Worm (Caenorhabditis elegans): ENCODE measurements around the gene R13H4.7.

Gene R13H4.7

DNA sequence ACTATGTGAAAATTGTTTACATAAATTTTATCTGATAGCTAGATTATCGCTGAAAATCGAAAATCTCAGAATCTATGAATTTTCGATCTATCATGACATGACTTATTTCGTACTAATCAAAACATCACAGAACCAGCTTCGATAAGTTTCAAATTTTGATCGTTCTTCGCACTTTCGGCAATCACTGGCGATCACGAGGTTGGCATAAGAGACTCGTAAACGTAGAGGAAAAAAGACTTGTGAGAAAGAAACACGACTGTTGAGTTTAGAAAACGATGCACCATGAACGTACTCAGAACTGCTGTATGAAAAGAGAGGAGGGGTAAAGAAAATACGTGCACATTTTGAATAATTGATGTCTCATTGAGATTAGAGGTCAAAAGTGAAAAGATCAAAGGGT is 44.1 kb downstream of the R13H4.7 start (continued):
- no peak for TF ChIP-seq F55B11.4 (tag; optimal IDR thresholded peaks at IDR 0.05; ENCODE audit: borderline replicate concordance, insufficient read depth)
- TF ChIP-seq nhr-120 (GFP tag; IDR thresholded peaks at IDR 0.05): no peak
- no peak for TF ChIP-seq cebp-1 (GFP tag; IDR thresholded peaks at IDR 0.05)
- TF ChIP-seq cebp-1 (tag; optimal IDR thresholded peaks at IDR 0.05): peak; percentile 72
- TF ChIP-seq attf-5 (GFP tag; optimal IDR thresholded peaks at IDR 0.05): peak; percentile 60
- no peak for TF ChIP-seq athp-1 (tag; optimal IDR thresholded peaks at IDR 0.05)
- TF ChIP-seq ztf-6 (GFP tag; IDR thresholded peaks at IDR 0.05): no peak
- no peak for TF ChIP-seq hlh-26 (GFP tag; conservative IDR thresholded peaks at IDR 0.05)
- TF ChIP-seq K12H6.12 (tag; optimal IDR thresholded peaks at IDR 0.05): no peak
- peak; percentile 3 for TF ChIP-seq unc-62 (GFP tag; optimal IDR thresholded peaks at IDR 0.05)
- no peak for TF ChIP-seq akir-1 (GFP tag; optimal IDR thresholded peaks at IDR 0.05)
- TF ChIP-seq ceh-27 (GFP tag; optimal IDR thresholded peaks at IDR 0.05): no peak
- TF ChIP-seq F33H1.4 (GFP tag; IDR thresholded peaks at IDR 0.05): no peak
- no peak for TF ChIP-seq ztf-22 (GFP tag; optimal IDR thresholded peaks at IDR 0.05)
- no peak for TF ChIP-seq ztf-3 (GFP tag; optimal IDR thresholded peaks at IDR 0.05)
- TF ChIP-seq cebp-2 (GFP tag; IDR thresholded peaks at IDR 0.05): no peak
- TF ChIP-seq gei-17 (GFP tag; optimal IDR thresholded peaks at IDR 0.05): no peak
- TF ChIP-seq unc-130 (GFP tag; optimal IDR thresholded peaks at IDR 0.05): no peak
- TF ChIP-seq lin-26 (GFP tag; IDR thresholded peaks at IDR 0.05): 0 out of 2 replicates have a peak, but pooled peaks have one; percentile 17
- TF ChIP-seq sea-2 (GFP tag; IDR thresholded peaks at IDR 0.05): no peak
- TF ChIP-seq madf-6 (GFP tag; IDR thresholded peaks at IDR 0.05): no peak; the same call in 1 of the 2 replicates
- no peak for TF ChIP-seq bed-1 (GFP tag; IDR thresholded peaks at IDR 0.05)
- TF ChIP-seq lag-1 (GFP tag; IDR thresholded peaks at IDR 0.05): no peak
- TF ChIP-seq lin-35 (GFP tag; optimal IDR thresholded peaks at IDR 0.05): no peak
- no peak for TF ChIP-seq bed-2 (GFP tag; IDR thresholded peaks at IDR 0.05)
- no peak for TF ChIP-seq madf-8 (GFP tag; conservative IDR thresholded peaks at IDR 0.05)
- TF ChIP-seq F39B2.1 (GFP tag; IDR thresholded peaks at IDR 0.05): no peak
- TF ChIP-seq ccch-3 (GFP tag; optimal IDR thresholded peaks at IDR 0.05): no peak
- TF ChIP-seq nhr-80 (tag; optimal IDR thresholded peaks at IDR 0.05): peak; percentile 65
- peak; percentile 77 for TF ChIP-seq egl-44 (GFP tag; IDR thresholded peaks at IDR 0.05)
- TF ChIP-seq zim-3 (tag; optimal IDR thresholded peaks at IDR 0.05): no peak
- TF ChIP-seq mel-28 (tag; optimal IDR thresholded peaks at IDR 0.05; ENCODE audit: borderline replicate concordance): no peak
- TF ChIP-seq efl-1 (GFP tag; optimal IDR thresholded peaks at IDR 0.05): no peak
- no peak for TF ChIP-seq Y53F4B.3 (GFP tag; IDR thresholded peaks at IDR 0.05)
- no peak for TF ChIP-seq dpl-1 (GFP tag; optimal IDR thresholded peaks at IDR 0.05)
- no peak for TF ChIP-seq aptf-3 (GFP tag; IDR thresholded peaks at IDR 0.05)
- peak; percentile 59 for TF ChIP-seq chd-7 (tag; optimal IDR thresholded peaks at IDR 0.05)
- no peak for TF ChIP-seq mes-4 (tag; optimal IDR thresholded peaks at IDR 0.05)
- TF ChIP-seq let-607 (tag; optimal IDR thresholded peaks at IDR 0.05): peak in 1 of 2 experiments; percentile 50
- no peak for TF ChIP-seq hmg-1.2 (GFP tag; IDR thresholded peaks at IDR 0.05)
- no peak for TF ChIP-seq F57A8.1 (GFP tag; optimal IDR thresholded peaks at IDR 0.05)
- no peak for TF ChIP-seq snpc-1.1 (tag; optimal IDR thresholded peaks at IDR 0.05; ENCODE audit: insufficient read depth)
- TF ChIP-seq D2030.7 (GFP tag; IDR thresholded peaks at IDR 0.05): no peak
- TF ChIP-seq ekl-4 (GFP tag; IDR thresholded peaks at IDR 0.05): peak; percentile 36; the same call in 1 of the 2 replicates
- TF ChIP-seq F37B4.10 (GFP tag; IDR thresholded peaks at IDR 0.05): no peak
- TF ChIP-seq nfya-2 (GFP tag; IDR thresholded peaks at IDR 0.05): no peak
- TF ChIP-seq hmg-20 (GFP tag; IDR thresholded peaks at IDR 0.05): no peak
- TF ChIP-seq ceh-91 (GFP tag; IDR thresholded peaks at IDR 0.05): no peak
- no peak for TF ChIP-seq zfh-2 (GFP tag; conservative IDR thresholded peaks at IDR 0.05)
- peak; percentile 28 for TF ChIP-seq ets-4 (GFP tag; optimal IDR thresholded peaks at IDR 0.05)

Measured in whole organism, young adult.